Worm (Caenorhabditis elegans): ENCODE measurements around the gene miro-1.

DNA sequence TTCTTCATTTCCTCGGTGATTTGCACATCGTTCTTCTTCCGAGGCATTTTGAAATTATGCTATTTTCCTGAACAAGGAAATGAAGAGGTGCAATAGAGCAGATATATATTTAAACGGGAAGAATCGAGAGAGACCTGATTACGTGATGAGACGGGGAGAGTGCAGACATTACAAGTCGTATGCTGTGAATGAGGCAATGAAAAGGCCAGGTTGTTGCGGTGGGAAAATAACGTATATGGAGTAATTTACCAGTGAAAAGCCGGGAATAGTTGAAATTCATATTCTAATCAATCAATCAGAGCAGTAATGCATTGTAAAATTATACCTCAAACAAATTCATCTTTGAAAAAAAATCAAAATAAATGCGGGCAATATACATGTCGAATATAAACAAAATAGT lies 43.1 kb upstream of the miro-1 start, which contains the start of gene Y17G9B.8:
- TF ChIP-seq cog-1 (tag; optimal IDR thresholded peaks at IDR 0.05), result no peak
- TF ChIP-seq ref-1 (GFP tag; conservative IDR thresholded peaks at IDR 0.05), result no peak
- no peak for TF ChIP-seq ztf-23 (GFP tag; IDR thresholded peaks at IDR 0.05)
- no peak for TF ChIP-seq ztf-29 (GFP tag; IDR thresholded peaks at IDR 0.05)
- no peak for TF ChIP-seq flt-1 (GFP tag; IDR thresholded peaks at IDR 0.05)
- no peak for TF ChIP-seq T22C8.4 (GFP tag; IDR thresholded peaks at IDR 0.05)
- no peak for TF ChIP-seq tab-1 (GFP tag; IDR thresholded peaks at IDR 0.05)
